Worm (Caenorhabditis elegans): ENCODE results near the gene B0393.5.

The B0393.5 gene

ce11 chrIII:4806345-4806744, 40.8 kb downstream of the B0393.5 start:
- no peak for TF ChIP-seq tbx-2 (tag; optimal IDR thresholded peaks at IDR 0.05)
- no peak for TF ChIP-seq mep-1 (tag; optimal IDR thresholded peaks at IDR 0.05)
- TF ChIP-seq C04F5.9 (tag; optimal IDR thresholded peaks at IDR 0.05), result no peak
- TF ChIP-seq sox-4 (tag; optimal IDR thresholded peaks at IDR 0.05), result no peak
- no peak for TF ChIP-seq egl-27 (tag; optimal IDR thresholded peaks at IDR 0.05)
- TF ChIP-seq ceh-63 (GFP tag; optimal IDR thresholded peaks at IDR 0.05), result no peak
- TF ChIP-seq unc-30 (tag; optimal IDR thresholded peaks at IDR 0.05), result no peak
- TF ChIP-seq nhr-237 (tag; optimal IDR thresholded peaks at IDR 0.05), result no peak
- TF ChIP-seq sup-37 (GFP tag; optimal IDR thresholded peaks at IDR 0.05), result no peak
- no peak for TF ChIP-seq nhr-77 (tag; optimal IDR thresholded peaks at IDR 0.05)

- TF ChIP-seq fkh-8 (tag; optimal IDR thresholded peaks at IDR 0.05) (no peak), mep-1 (tag; optimal IDR thresholded peaks at IDR 0.05) (no peak), aha-1 (tag; optimal IDR thresholded peaks at IDR 0.05) (no peak), sox-4 (tag; optimal IDR thresholded peaks at IDR 0.05) (no peak), nhr-84 (tag; optimal IDR thresholded peaks at IDR 0.05) (no peak), lsy-2 (tag; optimal IDR thresholded peaks at IDR 0.05) (peak in 1 of 2 experiments; percentile 51), nhr-71 (tag; optimal IDR thresholded peaks at IDR 0.05) (no peak), irx-1 (tag; optimal IDR thresholded peaks at IDR 0.05) (no peak)
Observed at ce11 chrIII:4808089-4808488, 42.5 kb downstream of the B0393.5 start.

ce11 chrIII:4809526-4810153, 44.1 kb downstream of the B0393.5 start, which contains the start of gene pal-1:
Gene pal-1 (minus strand): TSS chrIII:4809576.
- TF ChIP-seq mep-1 (tag; optimal IDR thresholded peaks at IDR 0.05) (no peak), aly-2 (tag; optimal IDR thresholded peaks at IDR 0.05) (no peak), Y116A8C.19 (tag; optimal IDR thresholded peaks at IDR 0.05; ENCODE audit: borderline replicate concordance) (no peak), zag-1 (tag; optimal IDR thresholded peaks at IDR 0.05) (no peak), nhr-19 (GFP tag; conservative IDR thresholded peaks at IDR 0.05) (no peak), irx-1 (tag; optimal IDR thresholded peaks at IDR 0.05) (no peak), hpl-2 (GFP tag; optimal IDR thresholded peaks at IDR 0.05) (no peak), jun-1 (tag; optimal IDR thresholded peaks at IDR 0.05) (no peak), nhr-12 (tag; optimal IDR thresholded peaks at IDR 0.05) (no peak), unc-86 (tag; optimal IDR thresholded peaks at IDR 0.05) (no peak), C16A3.4 (tag; optimal IDR thresholded peaks at IDR 0.05) (no peak), nhr-85 (tag) (no peak), ceh-90 (tag; optimal IDR thresholded peaks at IDR 0.05) (no peak), F16B12.6 (tag; optimal IDR thresholded peaks at IDR 0.05) (no peak), mab-9 (GFP tag; IDR thresholded peaks at IDR 0.05) (no peak), rnt-1 (tag; optimal IDR thresholded peaks at IDR 0.05) (no peak), xbp-1 (tag; optimal IDR thresholded peaks at IDR 0.05) (no peak), elt-3 (tag; optimal IDR thresholded peaks at IDR 0.05) (no peak), ama-1 (optimal IDR thresholded peaks at IDR 0.05) (no peak)

ce11 chrIII:4811195-4811594, 45.6 kb downstream of the B0393.5 start, which contains the start of gene C38D4.7:
Gene C38D4.7 (minus strand): TSS chrIII:4811295.
- TF ChIP-seq sup-37 (GFP tag; optimal IDR thresholded peaks at IDR 0.05), result no peak
- TF ChIP-seq ceh-63 (GFP tag; optimal IDR thresholded peaks at IDR 0.05), result no peak
- no peak for TF ChIP-seq unc-30 (tag; optimal IDR thresholded peaks at IDR 0.05)
- TF ChIP-seq pag-3 (tag; optimal IDR thresholded peaks at IDR 0.05; ENCODE audit: borderline replicate concordance, insufficient read depth), result no peak
- TF ChIP-seq isw-1 (GFP tag; IDR thresholded peaks at IDR 0.05), result no peak
- TF ChIP-seq skn-1 (tag; optimal IDR thresholded peaks at IDR 0.05), result no peak
- TF ChIP-seq nhr-90 (tag; optimal IDR thresholded peaks at IDR 0.05; ENCODE audit: poor library complexity), result no peak
- TF ChIP-seq fkh-8 (tag; optimal IDR thresholded peaks at IDR 0.05), result no peak
- TF ChIP-seq zip-4 (GFP tag; optimal IDR thresholded peaks at IDR 0.05), result no peak
- TF ChIP-seq snpc-4 (tag; optimal IDR thresholded peaks at IDR 0.05), result no peak
- no peak for TF ChIP-seq hlh-4 (tag; optimal IDR thresholded peaks at IDR 0.05)
- no peak for TF ChIP-seq unc-62 (GFP tag; optimal IDR thresholded peaks at IDR 0.05)
- TF ChIP-seq lin-35 (GFP tag; optimal IDR thresholded peaks at IDR 0.05), result no peak
- TF ChIP-seq pax-3 (tag; optimal IDR thresholded peaks at IDR 0.05), result no peak
- no peak for TF ChIP-seq pqm-1 (tag; optimal IDR thresholded peaks at IDR 0.05)
- TF ChIP-seq tbx-2 (tag; optimal IDR thresholded peaks at IDR 0.05), result no peak
- no peak for TF ChIP-seq mdl-1 (tag; optimal IDR thresholded peaks at IDR 0.05)

Measured in whole organism, L1 larva.